Worm (Caenorhabditis elegans): ENCODE data around the gene srd-26.

DNA sequence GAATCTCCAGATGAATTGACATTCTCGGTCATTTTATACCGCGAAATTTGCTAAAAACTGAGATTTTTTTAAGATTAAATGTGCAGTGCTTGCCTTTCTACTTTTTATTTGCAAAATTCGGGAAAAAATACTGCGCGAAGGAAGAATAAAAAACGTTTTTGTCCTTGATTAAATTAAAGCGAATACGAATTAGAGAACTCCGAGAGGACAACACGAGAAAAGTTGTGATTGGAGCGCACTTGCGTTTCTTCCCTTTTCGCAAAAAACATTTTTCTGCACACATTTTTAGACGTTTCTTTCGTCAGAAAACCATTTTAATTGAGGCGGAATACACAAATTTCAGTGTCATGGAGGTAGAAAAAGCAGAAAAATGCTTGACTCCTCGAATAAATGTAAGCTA is 22.6 kb upstream of the srd-26 start, which contains the start of the genes trm-1 and ints-2:
- TF ChIP-seq nhr-28 (tag; optimal IDR thresholded peaks at IDR 0.05) = no peak
- TF ChIP-seq egl-27 (tag; optimal IDR thresholded peaks at IDR 0.05) = no peak
- TF ChIP-seq nhr-77 (tag; optimal IDR thresholded peaks at IDR 0.05) = no peak
- peak; percentile 36 for TF ChIP-seq pqm-1 (tag; optimal IDR thresholded peaks at IDR 0.05)
- no peak for TF ChIP-seq ceh-82 (tag; optimal IDR thresholded peaks at IDR 0.05)
- no peak for TF ChIP-seq nhr-237 (tag; optimal IDR thresholded peaks at IDR 0.05)
- TF ChIP-seq nhr-12 (tag; optimal IDR thresholded peaks at IDR 0.05) = no peak
- TF ChIP-seq ztf-11 (tag; optimal IDR thresholded peaks at IDR 0.05) = no peak
